Fruit fly (Drosophila melanogaster): ENCODE data around the gene CG9801.

The CG9801 gene

dm6 chr3R:8701197-8701596 lies 46.3 kb downstream of the CG9801 start:
- TF ChIP-seq oc (tag; optimal IDR thresholded peaks at IDR 0.05) (no peak), CG10565 (GFP tag; optimal IDR thresholded peaks at IDR 0.05) (no peak), zen (tag; optimal IDR thresholded peaks at IDR 0.05) (peak; percentile 76), D (optimal IDR thresholded peaks at IDR 0.05) (peak; percentile 40), D (GFP tag; optimal IDR thresholded peaks at IDR 0.05) (no peak), tll (GFP tag; optimal IDR thresholded peaks at IDR 0.05) (peak in 1 of 2 experiments; percentile 20), cad (GFP tag; optimal IDR thresholded peaks at IDR 0.05) (peak; percentile 82), slbo (GFP tag; IDR thresholded peaks at IDR 0.05) (no peak), CG8944 (GFP tag; optimal IDR thresholded peaks at IDR 0.05) (no peak), Kr (GFP tag; optimal IDR thresholded peaks at IDR 0.05) (peak; percentile 93), dati (GFP tag; IDR thresholded peaks at IDR 0.05) (no peak), CG14667 (GFP tag; IDR thresholded peaks at IDR 0.05) (no peak), Mad (GFP tag; optimal IDR thresholded peaks at IDR 0.05) (no peak), CG17802 (tag; optimal IDR thresholded peaks at IDR 0.05) (no peak), wor (GFP tag; IDR thresholded peaks at IDR 0.05) (no peak)

- TF ChIP-seq cad (GFP tag; optimal IDR thresholded peaks at IDR 0.05) (peak; percentile 79), CG7928 (GFP tag; optimal IDR thresholded peaks at IDR 0.05) (no peak), HmgZ (tag; optimal IDR thresholded peaks at IDR 0.05) (no peak), CG10431 (GFP tag; optimal IDR thresholded peaks at IDR 0.05) (no peak), Ada2b (GFP tag; IDR thresholded peaks at IDR 0.05) (no peak), CG3838 (GFP tag; optimal IDR thresholded peaks at IDR 0.05) (no peak), CG2120 (GFP tag; optimal IDR thresholded peaks at IDR 0.05) (no peak), en (GFP tag; optimal IDR thresholded peaks at IDR 0.05) (no peak), dmrt99B (tag; optimal IDR thresholded peaks at IDR 0.05) (no peak), fru (optimal IDR thresholded peaks at IDR 0.05) (no peak), H15 (GFP tag; IDR thresholded peaks at IDR 0.05) (no peak), zfh2 (GFP tag; optimal IDR thresholded peaks at IDR 0.05) (no peak), Hr78 (GFP tag; optimal IDR thresholded peaks at IDR 0.05) (no peak), Mad (GFP tag; optimal IDR thresholded peaks at IDR 0.05) (no peak), CrebB (tag; optimal IDR thresholded peaks at IDR 0.05) (no peak), grn (GFP tag; optimal IDR thresholded peaks at IDR 0.05) (no peak), D (optimal IDR thresholded peaks at IDR 0.05) (peak; percentile 73), D (GFP tag; optimal IDR thresholded peaks at IDR 0.05) (no peak), CG12299 (tag; optimal IDR thresholded peaks at IDR 0.05) (no peak), tna (GFP tag; IDR thresholded peaks at IDR 0.05; ENCODE audit: partially characterized antibody) (no peak), CG15479 (GFP tag; optimal IDR thresholded peaks at IDR 0.05) (peak; percentile 64), CG9876 (GFP tag; optimal IDR thresholded peaks at IDR 0.05) (no peak), tll (GFP tag; optimal IDR thresholded peaks at IDR 0.05) (peak in 1 of 2 experiments; percentile 4), lmd (GFP tag; IDR thresholded peaks at IDR 0.05) (no peak), ato (GFP tag; IDR thresholded peaks at IDR 0.05; ENCODE audit: partially characterized antibody) (no peak), Dfd (GFP tag; optimal IDR thresholded peaks at IDR 0.05) (no peak)
Measured at dm6 chr3R:8700660-8701059, 46.8 kb downstream of the CG9801 start.

dm6 chr3R:8699230-8699629 lies 48.2 kb downstream of the CG9801 start:
- TF ChIP-seq CkIIα-i1 (GFP tag; IDR thresholded peaks at IDR 0.05) (no peak), vvl (GFP tag; IDR thresholded peaks at IDR 0.05) (no peak), tll (GFP tag; optimal IDR thresholded peaks at IDR 0.05) (peak in 1 of 2 experiments; percentile 93), CG15479 (GFP tag; optimal IDR thresholded peaks at IDR 0.05) (peak; percentile 88), zen (tag; optimal IDR thresholded peaks at IDR 0.05) (peak; percentile 76), CG1792 (GFP tag; optimal IDR thresholded peaks at IDR 0.05) (no peak), Hand (GFP tag; optimal IDR thresholded peaks at IDR 0.05) (no peak), CG14965 (GFP tag; optimal IDR thresholded peaks at IDR 0.05; ENCODE audit: borderline replicate concordance) (no peak)
